Worm (Caenorhabditis elegans): ENCODE measurements around the gene Y75B8A.13.

- TF ChIP-seq ama-1 (optimal IDR thresholded peaks at IDR 0.05) = no peak
- TF ChIP-seq skn-1 (tag; optimal IDR thresholded peaks at IDR 0.05) = no peak
- TF ChIP-seq unc-62 (GFP tag; optimal IDR thresholded peaks at IDR 0.05 in 1 of 2) = no peak
- TF ChIP-seq unc-62 (tag; optimal IDR thresholded peaks at IDR 0.05) = no peak
- TF ChIP-seq T26A8.4 (GFP tag; IDR thresholded peaks at IDR 0.05) = no peak
- no peak for TF ChIP-seq pha-4 (GFP tag; IDR thresholded peaks at IDR 0.05)
- peak; percentile 16 for TF ChIP-seq pha-4 (tag; optimal IDR thresholded peaks at IDR 0.05)
- TF ChIP-seq mdl-1 (tag; optimal IDR thresholded peaks at IDR 0.05) = no peak
- TF ChIP-seq spr-1 (tag; optimal IDR thresholded peaks at IDR 0.05) = no peak
- TF ChIP-seq egl-27 (tag; optimal IDR thresholded peaks at IDR 0.05) = no peak
- TF ChIP-seq ces-1 (GFP tag; optimal IDR thresholded peaks at IDR 0.05) = no peak
These were observed 3.2 kb upstream of the Y75B8A.13 start, which contains the start of the genes gex-4 and gphr-1 for ce11 chrIII:12218633-12219097.

Data from whole organism, L4 larva.